Worm (Caenorhabditis elegans) whole organism, L3 larva: ENCODE measurements around the gene F45H10.2.

Source experiments
- elt-2 ChIP-seq: sonication (generic microtip); optimal IDR thresholded peaks from 2 replicates; lab custom pipeline; 2016; ENCODE audit warnings: missing genetic modification reagents, mild to moderate bottlenecking, missing genetic modification characterization, missing compliant biosample characterization
- fkh-10 ChIP-seq: sonication (generic microtip); optimal IDR thresholded peaks from 2 replicates; lab custom pipeline; 2017; ENCODE audit warnings: missing biosample characterization, missing genetic modification reagents, missing genetic modification characterization
- nhr-11 ChIP-seq: fragments of 150-350 bp; optimal IDR thresholded peaks from 2 replicates; lab custom pipeline; 2014; ENCODE audit warnings: missing biosample characterization, missing genetic modification characterization
- nhr-25 ChIP-seq: sonication (generic microtip); optimal IDR thresholded peaks from 2 replicates; lab custom pipeline; 2017; ENCODE audit warnings: missing biosample characterization, missing genetic modification characterization
- pha-4 ChIP-seq: fragments of 150-350 bp; optimal IDR thresholded peaks from 2 replicates; lab custom pipeline; 2014; ENCODE audit warnings: missing biosample characterization, missing genetic modification reagents, missing genetic modification characterization
- pqm-1 ChIP-seq: fragments of 150-350 bp; optimal IDR thresholded peaks from 2 replicates; lab custom pipeline; 2017; ENCODE audit warnings: missing biosample characterization, missing genetic modification characterization, inconsistent platforms
- snpc-4 ChIP-seq: fragments of 150-350 bp; optimal IDR thresholded peaks from 2 replicates; lab custom pipeline; 2014; ENCODE audit warnings: missing biosample characterization, missing genetic modification characterization
- unc-39 ChIP-seq: sonication (generic microtip); optimal IDR thresholded peaks from 4 replicates; lab custom pipeline; 2017; ENCODE audit warnings: missing biosample characterization, missing genetic modification characterization
- unc-62 ChIP-seq: fragments of 150-350 bp; sonication (generic microtip); optimal IDR thresholded peaks from 4 replicates; lab custom pipeline; 2014; ENCODE audit warnings: missing biosample characterization, missing genetic modification reagents, missing genetic modification characterization
- ztf-11 ChIP-seq: fragments of 150-350 bp; optimal IDR thresholded peaks from 2 replicates; lab custom pipeline; 2014; ENCODE audit warnings: missing biosample characterization, missing genetic modification characterization
- ztf-4 ChIP-seq: fragments of 150-350 bp; optimal IDR thresholded peaks from 2 replicates; lab custom pipeline; 2014; ENCODE audit warnings: missing biosample characterization, missing genetic modification characterization

ce11 chrII:13500582-13500981, 7.7 kb upstream of the F45H10.2 start:
- TF ChIP-seq pqm-1 (tag; lab: Kevin White, UChicago) (no peak), pha-4 (tag; lab: Kevin White, UChicago) (no peak), unc-39 (tag; lab: Kevin White, UChicago) (no peak), fkh-10 (GFP tag; lab: Kevin White, UChicago) (no peak), elt-2 (tag; lab: Kevin White, UChicago) (no peak), unc-62 (GFP tag; lab: Kevin White, UChicago) (no peak), ztf-11 (no peak), nhr-11 (tag; lab: Kevin White, UChicago) (no peak), ztf-4 (no peak), nhr-25 (tag; lab: Kevin White, UChicago) (no peak), snpc-4 (no peak)
